Worm (Caenorhabditis elegans) whole organism, L1 larva: ENCODE results near the gene Y55B1AR.4.

ENCODE experiments used
- Y116A8C.19 ChIP-seq: sonication (generic microtip); optimal IDR thresholded peaks from 2 replicates; lab custom pipeline; 2016; ENCODE audit warnings: missing compliant biosample characterization, missing genetic modification characterization, borderline replicate concordance
- aha-1 ChIP-seq: fragments of 150-350 bp; optimal IDR thresholded peaks from 2 replicates; lab custom pipeline; 2014; ENCODE audit warnings: missing biosample characterization, missing genetic modification characterization
- ama-1 ChIP-seq: fragments of 150-350 bp; optimal IDR thresholded peaks from 2 replicates; lab custom pipeline; 2014
- ceh-63 ChIP-seq: fragments of 200-800 bp; sonication (Bioruptor generic); optimal IDR thresholded peaks from 2 replicates; lab custom pipeline; 2018; ENCODE audit warnings: mild to moderate bottlenecking, missing genetic modification characterization, missing compliant biosample characterization
- ceh-88 ChIP-seq: fragments of 200-800 bp; sonication (Bioruptor generic); IDR thresholded peaks from 2 replicates; pipeline ENCODE4 v1.3.6; 2022; ENCODE audit warnings: missing genetic modification characterization, missing compliant biosample characterization
- ceh-90 ChIP-seq: sonication (generic microtip); optimal IDR thresholded peaks from 2 replicates; lab custom pipeline; 2016; ENCODE audit warnings: missing genetic modification characterization, missing compliant biosample characterization
- ces-1 ChIP-seq: fragments of 150-350 bp; optimal IDR thresholded peaks from 2 replicates; lab custom pipeline; 2014; ENCODE audit warnings: missing biosample characterization, missing genetic modification reagents, missing genetic modification characterization
- efl-1 ChIP-seq, 4 experiments: fragments of 150-350 bp; optimal IDR thresholded peaks in 3 of 4; peaks in 1 of 4; 1 replicate in 1 of 4; 2 replicates in 3 of 4; lab custom pipeline; 2014; ENCODE audit warnings: missing biosample characterization in 2 of 4, missing genetic modification characterization in 2 of 4, missing genetic modification reagents in 2 of 4
- grh-1 ChIP-seq: fragments of 200-800 bp; sonication (Bioruptor generic); IDR thresholded peaks from 2 replicates; pipeline ENCODE4 v1.3.6; 2022; ENCODE audit warnings: missing genetic modification reagents, missing genetic modification characterization, missing compliant biosample characterization
- hpl-2 ChIP-seq: fragments of 150-350 bp; optimal IDR thresholded peaks from 2 replicates; lab custom pipeline; 2014; ENCODE audit warnings: missing biosample characterization, missing genetic modification reagents, missing genetic modification characterization
- lin-13 ChIP-seq: fragments of 150-350 bp; optimal IDR thresholded peaks from 2 replicates; lab custom pipeline; 2014; ENCODE audit warnings: missing biosample characterization, missing genetic modification reagents, missing genetic modification characterization
- lin-14 ChIP-seq: fragments of 200-800 bp; sonication (Bioruptor generic); optimal IDR thresholded peaks from 2 replicates; lab custom pipeline; 2018; ENCODE audit warnings: mild to moderate bottlenecking, missing genetic modification characterization, moderate library complexity, missing compliant biosample characterization
- lin-15B ChIP-seq: fragments of 150-350 bp; sonication (generic microtip); optimal IDR thresholded peaks from 3 replicates; lab custom pipeline; 2014; ENCODE audit warnings: missing biosample characterization, missing genetic modification characterization
- lin-35 ChIP-seq, 2 experiments: fragments of 150-350 bp; optimal IDR thresholded peaks; 2 replicates each; lab custom pipeline; 2014; ENCODE audit warnings: missing biosample characterization in 2 of 2, missing genetic modification characterization in 2 of 2, missing genetic modification reagents in 2 of 2
- lin-39 ChIP-seq: fragments of 150-350 bp; optimal IDR thresholded peaks from 2 replicates; lab custom pipeline; 2014; ENCODE audit warnings: missing biosample characterization, missing genetic modification reagents, missing genetic modification characterization
- nhr-76 ChIP-seq: sonication (generic microtip); optimal IDR thresholded peaks from 2 replicates; lab custom pipeline; 2017; ENCODE audit warnings: missing biosample characterization, missing genetic modification characterization
- nhr-84 ChIP-seq: sonication (generic microtip); optimal IDR thresholded peaks from 2 replicates; lab custom pipeline; 2017; ENCODE audit warnings: missing biosample characterization, missing genetic modification characterization
- nhr-85 ChIP-seq: sonication (generic microtip); peaks from one replicate; lab custom pipeline; 2016; ENCODE audit warnings: missing genetic modification characterization, inconsistent platforms, missing compliant biosample characterization
- nhr-90 ChIP-seq: sonication (generic microtip); optimal IDR thresholded peaks from 2 replicates; lab custom pipeline; 2016; ENCODE audit warnings: mild to moderate bottlenecking, missing genetic modification characterization, missing compliant biosample characterization; ENCODE audit not compliant: poor library complexity
- pag-3 ChIP-seq: sonication (generic microtip); optimal IDR thresholded peaks from 2 replicates; lab custom pipeline; 2017; ENCODE audit warnings: missing genetic modification characterization, mild to moderate bottlenecking, missing compliant biosample characterization, antibody characterized with exemption, borderline replicate concordance; ENCODE audit not compliant: insufficient read depth
- sptf-1 ChIP-seq: fragments of 150-350 bp; optimal IDR thresholded peaks from 2 replicates; lab custom pipeline; 2014; ENCODE audit warnings: missing biosample characterization, missing genetic modification characterization
- sup-37 ChIP-seq: fragments of 200-800 bp; sonication (Bioruptor generic); optimal IDR thresholded peaks from 2 replicates; lab custom pipeline; 2018; ENCODE audit warnings: mild to moderate bottlenecking, missing genetic modification characterization, missing compliant biosample characterization
- swsn-7 ChIP-seq: sonication (generic microtip); optimal IDR thresholded peaks from 2 replicates; lab custom pipeline; 2016; ENCODE audit warnings: missing genetic modification characterization, missing compliant biosample characterization
- tbx-2 ChIP-seq: sonication (generic microtip); optimal IDR thresholded peaks from 2 replicates; lab custom pipeline; 2016; ENCODE audit warnings: missing genetic modification characterization, missing compliant biosample characterization
- tlp-1 ChIP-seq: fragments of 150-350 bp; optimal IDR thresholded peaks from 2 replicates; lab custom pipeline; 2014; ENCODE audit warnings: missing biosample characterization, missing genetic modification characterization
- unc-86 ChIP-seq: sonication (generic microtip); optimal IDR thresholded peaks from 2 replicates; lab custom pipeline; 2016; ENCODE audit warnings: missing genetic modification characterization, missing compliant biosample characterization
- unc-98 ChIP-seq: fragments of 200-800 bp; sonication (Bioruptor generic); IDR thresholded peaks from 2 replicates; pipeline ENCODE4 v1.3.6; 2022; ENCODE audit warnings: missing genetic modification characterization, missing compliant biosample characterization
- vab-15 ChIP-seq: sonication (generic microtip); optimal IDR thresholded peaks from 2 replicates; lab custom pipeline; 2017; ENCODE audit warnings: missing genotype, mild to moderate bottlenecking, missing genetic modification characterization, missing compliant biosample characterization
- xbp-1 ChIP-seq: sonication (generic microtip); optimal IDR thresholded peaks from 2 replicates; lab custom pipeline; 2016; ENCODE audit warnings: missing genetic modification characterization, missing compliant biosample characterization
- zip-4 ChIP-seq: fragments of 200-800 bp; sonication (Bioruptor generic); optimal IDR thresholded peaks from 2 replicates; lab custom pipeline; 2018; ENCODE audit warnings: mild to moderate bottlenecking, missing genetic modification characterization, moderate library complexity, missing compliant biosample characterization
- ztf-11 ChIP-seq, 2 experiments: sonication (generic microtip); optimal IDR thresholded peaks; 2 replicates each; lab custom pipeline; 2016 to 2017; ENCODE audit warnings: missing genetic modification characterization in 2 of 2, missing biosample characterization in 1 of 2, missing compliant biosample characterization in 1 of 2
- ztf-4 ChIP-seq: fragments of 150-350 bp; optimal IDR thresholded peaks from 2 replicates; lab custom pipeline; 2014; ENCODE audit warnings: missing biosample characterization, missing genetic modification characterization

Y55B1AR.4 gene

DNA sequence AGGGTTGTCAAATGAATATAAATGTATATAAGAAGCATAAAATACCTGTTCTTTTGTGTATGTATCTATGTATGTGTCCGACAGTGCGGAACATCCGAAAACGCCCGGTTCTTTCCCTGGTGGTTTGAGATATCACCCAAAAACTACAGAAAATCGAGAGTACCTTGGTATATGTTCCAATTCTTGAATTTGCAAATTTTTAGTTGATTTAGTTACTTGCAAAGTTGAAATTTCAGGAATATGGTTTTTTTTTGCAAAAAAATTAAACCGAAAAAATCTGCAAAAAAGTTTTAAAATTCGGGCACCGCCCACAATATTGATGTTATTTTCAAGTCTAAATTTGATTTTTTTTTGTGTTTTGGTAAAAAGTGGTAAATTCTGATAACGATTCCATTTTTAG lies 12.2 kb upstream of the Y55B1AR.4 start, which contains the start of gene T19C3.2:
TSS of gene T19C3.2 (minus strand) at position 101 of the 400 bp plus-strand sequence.
- TF ChIP-seq tbx-2 (tag; lab: Kevin White, UChicago) (no peak), Y116A8C.19 (tag; lab: Kevin White, UChicago) (no peak), lin-15B (tag; lab: Kevin White, UChicago) (no peak), unc-98 (no peak), lin-39 (tag; lab: Kevin White, UChicago) (no peak), ztf-4 (tag; lab: Kevin White, UChicago) (no peak), nhr-90 (no peak)
- TF ChIP-seq, all 84 proteins: peak for 0

DNA sequence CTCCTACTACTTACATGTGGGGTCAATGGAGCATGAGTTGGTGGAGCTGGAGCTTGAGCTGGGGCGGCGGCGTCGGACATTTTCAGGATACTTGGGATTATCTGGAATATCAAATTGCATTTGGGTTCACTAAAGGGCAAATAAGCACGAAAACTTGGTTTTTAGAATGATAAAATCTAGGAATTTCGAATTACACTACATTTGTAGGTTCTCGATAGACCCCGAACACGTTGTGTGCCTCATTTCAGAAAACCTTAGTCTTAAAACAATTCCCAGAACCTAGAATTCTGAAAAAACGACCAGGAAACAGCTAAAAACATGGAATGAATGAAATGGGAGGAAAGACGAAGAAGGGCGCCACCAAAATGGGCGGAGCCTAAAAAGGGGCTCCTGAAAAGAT lies 9.1 kb upstream of the Y55B1AR.4 start, which contains the start of gene T19C3.3:
TSS of gene T19C3.3 (minus strand) at position 101 of the 400 bp plus-strand sequence.
- TF ChIP-seq unc-86 (tag; lab: Kevin White, UChicago): no peak
- no peak for TF ChIP-seq ceh-63 (GFP tag; lab: Kevin White, UChicago)
- no peak for TF ChIP-seq hpl-2
- peak; percentile 12 for TF ChIP-seq lin-14 (GFP tag; lab: Kevin White, UChicago)
- TF ChIP-seq lin-39 (tag; lab: Kevin White, UChicago): no peak
- TF ChIP-seq nhr-84: no peak
- TF ChIP-seq ceh-88 (GFP tag; lab: Robert Waterston, UW): no peak
- no peak for TF ChIP-seq pag-3 (tag; lab: Kevin White, UChicago)

DNA sequence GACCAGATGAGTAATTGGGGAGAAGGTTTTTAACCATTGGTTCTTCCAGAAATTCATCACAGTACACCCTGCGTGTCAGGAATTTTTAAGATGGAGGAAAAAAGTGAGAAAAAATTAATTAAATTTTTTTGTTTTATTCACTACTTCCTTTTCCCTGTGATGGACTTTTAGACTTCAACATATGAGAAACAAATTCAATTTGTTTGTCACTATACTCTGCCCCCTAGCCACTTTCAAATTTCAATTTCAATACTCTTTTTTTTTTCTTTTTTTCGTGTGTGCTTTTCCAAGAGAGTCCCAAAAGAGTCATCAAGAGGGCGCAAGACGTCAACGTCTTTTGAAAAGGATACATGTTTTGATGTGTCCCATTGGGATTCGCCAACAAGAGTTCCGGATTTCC lies 7.4 kb upstream of the Y55B1AR.4 start:
- TF ChIP-seq ces-1 (GFP tag; lab: Kevin White, UChicago) (peak; percentile 21), efl-1 (optimal IDR thresholded peaks at IDR 0.05; lab: Kevin White, UChicago) (no peak), efl-1 (GFP tag; optimal IDR thresholded peaks at IDR 0.05 in 1 of 2; lab: Kevin White, UChicago) (peak in 1 of 2 experiments; percentile 2), lin-13 (GFP tag; lab: Kevin White, UChicago) (no peak), swsn-7 (tag; lab: Kevin White, UChicago) (no peak), lin-14 (GFP tag; lab: Kevin White, UChicago) (peak; percentile 57), ceh-88 (GFP tag; lab: Robert Waterston, UW) (no peak), ztf-11 (tag; optimal IDR thresholded peaks at IDR 0.05; lab: Kevin White, UChicago) (no peak), xbp-1 (tag; lab: Kevin White, UChicago) (no peak), vab-15 (tag; lab: Kevin White, UChicago) (no peak), unc-98 (no peak), sptf-1 (tag; lab: Kevin White, UChicago) (no peak), nhr-85 (tag; lab: Kevin White, UChicago) (peak; percentile 55)

DNA sequence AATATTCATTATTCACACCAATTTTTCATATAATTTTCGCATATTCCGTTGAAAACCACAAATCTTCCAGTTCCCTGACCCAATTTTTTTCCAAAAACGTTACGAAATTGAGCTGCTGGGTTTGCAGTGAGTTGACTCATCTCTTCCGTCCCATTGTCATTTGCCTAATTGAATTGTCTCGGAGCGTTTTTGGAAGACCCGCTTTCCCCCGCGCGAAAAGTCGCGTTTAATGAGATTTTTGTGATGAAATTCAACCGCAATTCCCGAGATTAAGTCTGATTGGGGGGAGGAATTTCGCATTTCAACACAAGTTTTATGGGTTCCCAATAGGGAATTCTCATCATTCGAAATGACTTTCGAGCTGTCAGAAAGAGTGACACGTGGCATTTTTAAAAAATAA lies 6.6 kb upstream of the Y55B1AR.4 start:
- TF ChIP-seq unc-86 (tag; lab: Kevin White, UChicago) (no peak), lin-14 (GFP tag; lab: Kevin White, UChicago) (peak; percentile 53)

DNA sequence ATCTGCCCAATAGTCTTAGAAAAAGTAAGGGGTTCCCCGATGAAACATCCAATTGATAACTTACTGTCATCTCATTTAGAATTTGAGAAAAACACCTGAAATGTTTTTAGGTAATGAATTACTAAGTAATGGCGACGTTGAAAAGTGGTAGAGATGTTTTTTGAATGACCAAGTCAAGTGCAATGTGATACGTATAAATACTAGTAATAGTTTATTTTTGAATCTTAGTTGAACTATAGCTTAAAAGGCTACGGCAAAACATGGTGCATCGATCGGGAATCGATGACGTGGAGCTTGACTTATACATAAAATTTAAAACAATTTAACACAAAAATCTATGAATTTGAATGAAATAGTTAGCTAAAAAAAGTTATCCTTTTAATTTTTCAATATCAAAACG lies 4.2 kb upstream of the Y55B1AR.4 start, which contains the start of gene best-17:
TSS of gene best-17 (minus strand) at position 101 of the 400 bp plus-strand sequence.
- TF ChIP-seq ceh-90 (no peak), zip-4 (GFP tag; lab: Kevin White, UChicago) (no peak), ceh-88 (GFP tag; lab: Robert Waterston, UW) (no peak), tbx-2 (tag; lab: Kevin White, UChicago) (no peak), nhr-76 (tag; lab: Kevin White, UChicago) (no peak), nhr-84 (no peak), aha-1 (tag; lab: Kevin White, UChicago) (no peak), ama-1 (lab: Kevin White, UChicago) (no peak), sup-37 (GFP tag; lab: Kevin White, UChicago) (no peak), grh-1 (GFP tag; lab: Robert Waterston, UW) (no peak), ceh-63 (GFP tag; lab: Kevin White, UChicago) (no peak), lin-35 (GFP tag; optimal IDR thresholded peaks at IDR 0.05; lab: Kevin White, UChicago) (no peak), tlp-1 (no peak)
